Worm (Caenorhabditis elegans) whole organism, late embryonic: ENCODE results near the gene Y53C12A.7.

Experiments
- K02D7.2 ChIP-seq: sonication (generic microtip); optimal IDR thresholded peaks from 2 replicates; lab custom pipeline; 2017; ENCODE audit warnings: mild to moderate bottlenecking, missing genetic modification characterization, missing compliant biosample characterization
- ama-1 ChIP-seq: fragments of 150-350 bp; optimal IDR thresholded peaks from 2 replicates; lab custom pipeline; 2014
- ceh-18 ChIP-seq: sonication (generic microtip); optimal IDR thresholded peaks from 2 replicates; lab custom pipeline; 2016; ENCODE audit warnings: missing genetic modification characterization, missing compliant biosample characterization
- che-1 ChIP-seq: sonication (generic microtip); optimal IDR thresholded peaks from 2 replicates; lab custom pipeline; 2016; ENCODE audit warnings: mild to moderate bottlenecking, missing genetic modification characterization, missing compliant biosample characterization
- hlh-6 ChIP-seq: sonication (generic microtip); optimal IDR thresholded peaks from 2 replicates; lab custom pipeline; 2016; ENCODE audit warnings: missing genotype, missing genetic modification characterization, missing compliant biosample characterization
- lin-11 ChIP-seq: fragments of 200-800 bp; sonication (Bioruptor generic); optimal IDR thresholded peaks from 2 replicates; lab custom pipeline; 2018; ENCODE audit warnings: mild to moderate bottlenecking, missing genetic modification characterization, missing compliant biosample characterization
- nhr-11 ChIP-seq: fragments of 150-350 bp; optimal IDR thresholded peaks from 2 replicates; lab custom pipeline; 2014; ENCODE audit warnings: missing biosample characterization, missing genetic modification characterization
- pag-3 ChIP-seq: sonication (generic microtip); optimal IDR thresholded peaks from 2 replicates; lab custom pipeline; 2016; ENCODE audit warnings: missing compliant biosample characterization, missing genetic modification characterization, borderline replicate concordance
- pqm-1 ChIP-seq: sonication (generic microtip); optimal IDR thresholded peaks from 2 replicates; lab custom pipeline; 2016; ENCODE audit warnings: missing genetic modification characterization, missing compliant biosample characterization
- unc-3 ChIP-seq, 2 experiments: fragments of 200-800 bp in 1 of 2; sonication (Bioruptor generic) in 1 of 2; sonication (generic microtip) in 1 of 2; conservative IDR thresholded peaks in 1 of 2; optimal IDR thresholded peaks in 1 of 2; 2 replicates each; pipeline versions ENCODE4 v1.3.6 to Lab custom; 2016 to 2022; ENCODE audit warnings: missing compliant biosample characterization in 2 of 2, missing genetic modification characterization in 2 of 2, missing genetic modification reagents in 1 of 2
- unc-42 ChIP-seq: sonication (generic microtip); optimal IDR thresholded peaks from 2 replicates; lab custom pipeline; 2016; ENCODE audit warnings: missing genotype, missing genetic modification characterization, missing compliant biosample characterization

DNA sequence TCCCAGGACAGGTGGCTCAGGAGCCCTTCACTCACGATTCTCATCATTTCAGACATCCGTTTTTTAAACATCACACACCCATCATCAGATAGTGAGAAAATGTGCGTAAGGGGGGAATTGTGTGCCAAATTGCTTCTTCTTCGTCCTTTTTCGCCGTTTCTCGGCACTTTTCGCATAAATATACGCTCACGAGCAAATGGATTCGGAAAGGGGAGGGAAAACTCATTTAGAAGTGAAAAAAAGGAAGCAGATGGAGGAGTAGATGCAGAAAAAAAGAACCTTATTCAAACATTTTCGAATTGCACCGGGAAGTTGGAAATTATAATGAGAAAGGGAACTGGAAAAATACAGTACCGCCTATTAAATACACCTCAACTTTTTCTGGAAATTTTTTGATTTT lies 18.3 kb upstream of the Y53C12A.7 start:
- no peak for TF ChIP-seq ama-1 (lab: Kevin White, UChicago)
- TF ChIP-seq pag-3 (tag; lab: Kevin White, UChicago), result no peak
- no peak for TF ChIP-seq ceh-18 (tag; lab: Kevin White, UChicago)
- TF ChIP-seq unc-3 (GFP tag; conservative IDR thresholded peaks at IDR 0.05; lab: Robert Waterston, UW), result no peak
- no peak for TF ChIP-seq unc-3 (tag; optimal IDR thresholded peaks at IDR 0.05; lab: Kevin White, UChicago)
- TF ChIP-seq lin-11 (tag; lab: Kevin White, UChicago), result no peak
- TF ChIP-seq nhr-11, result no peak
- no peak for TF ChIP-seq che-1 (tag; lab: Kevin White, UChicago)
- TF ChIP-seq hlh-6 (tag; lab: Kevin White, UChicago), result no peak
- no peak for TF ChIP-seq pqm-1 (tag; lab: Kevin White, UChicago)
- peak; percentile 50 for TF ChIP-seq unc-42 (tag; lab: Kevin White, UChicago)
- no peak for TF ChIP-seq K02D7.2 (tag; lab: Kevin White, UChicago)
